Worm (Caenorhabditis elegans): ENCODE results near the gene col-98.

DNA sequence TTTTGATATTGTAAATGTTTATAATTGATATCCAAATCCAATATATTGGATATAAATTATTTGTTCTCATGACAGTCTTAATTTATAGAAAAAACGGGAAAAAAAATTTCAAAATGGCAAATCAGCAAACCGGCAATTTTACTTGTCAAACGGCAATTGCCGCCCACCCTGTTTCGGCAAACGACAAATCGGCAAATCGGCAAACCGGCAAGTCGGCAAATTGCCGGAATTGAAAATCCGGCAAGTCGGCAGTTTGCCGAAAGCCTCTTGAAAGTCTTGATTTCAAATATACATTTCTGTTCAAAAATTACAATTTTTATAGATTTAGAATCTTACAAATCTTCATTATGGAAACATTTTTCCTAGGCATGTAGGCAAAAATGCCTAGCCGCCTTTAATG lies 9.1 kb downstream of the col-98 start:
- no peak for TF ChIP-seq hnd-1 (tag; optimal IDR thresholded peaks at IDR 0.05)
- TF ChIP-seq aly-1 (tag; optimal IDR thresholded peaks at IDR 0.05): no peak
- no peak for TF ChIP-seq ama-1 (optimal IDR thresholded peaks at IDR 0.05)
- no peak for TF ChIP-seq ceh-36 (tag; optimal IDR thresholded peaks at IDR 0.05)
- TF ChIP-seq F13C5.2 (tag; optimal IDR thresholded peaks at IDR 0.05): no peak
- no peak for TF ChIP-seq sea-1 (GFP tag; conservative IDR thresholded peaks at IDR 0.05)
- TF ChIP-seq flt-1 (GFP tag; IDR thresholded peaks at IDR 0.05): no peak
- no peak for TF ChIP-seq scrt-1 (GFP tag; IDR thresholded peaks at IDR 0.05)
- no peak for TF ChIP-seq tbx-11 (GFP tag; IDR thresholded peaks at IDR 0.05)
- no peak for TF ChIP-seq tbx-37 (GFP tag; conservative IDR thresholded peaks at IDR 0.05)
- TF ChIP-seq hmbx-1 (tag; optimal IDR thresholded peaks at IDR 0.05): no peak
- no peak for TF ChIP-seq hmg-4 (GFP tag; optimal IDR thresholded peaks at IDR 0.05)
- TF ChIP-seq ets-7 (tag; optimal IDR thresholded peaks at IDR 0.05): no peak
- no peak for TF ChIP-seq pes-1 (GFP tag; IDR thresholded peaks at IDR 0.05)
